Worm (Caenorhabditis elegans): Measurements from ENCODE around the gene W02D7.6.

ce11 chrV:8295866-8296265 is 5.4 kb downstream of the W02D7.6 start, which contains the start of gene smex-1:
- TF ChIP-seq ama-1 (optimal IDR thresholded peaks at IDR 0.05) (no peak), hmbx-1 (tag; optimal IDR thresholded peaks at IDR 0.05) (no peak), scrt-1 (GFP tag; IDR thresholded peaks at IDR 0.05) (no peak), B0310.2 (tag; optimal IDR thresholded peaks at IDR 0.05) (no peak), tbx-11 (GFP tag; IDR thresholded peaks at IDR 0.05) (no peak), tbx-37 (GFP tag; conservative IDR thresholded peaks at IDR 0.05) (no peak), sea-1 (GFP tag; conservative IDR thresholded peaks at IDR 0.05) (no peak), ceh-36 (tag; optimal IDR thresholded peaks at IDR 0.05) (no peak), flt-1 (GFP tag; IDR thresholded peaks at IDR 0.05) (no peak), hnd-1 (tag; optimal IDR thresholded peaks at IDR 0.05) (no peak)
